Worm (Caenorhabditis elegans): ENCODE data around the gene F13H8.6.

Gene F13H8.6

ce11 chrII:6252707-6253106 is 34.1 kb downstream of the F13H8.6 start (continued):
- TF ChIP-seq ccch-3 (GFP tag; optimal IDR thresholded peaks at IDR 0.05) (no peak), atf-7 (tag; optimal IDR thresholded peaks at IDR 0.05) (no peak), nhr-90 (tag; optimal IDR thresholded peaks at IDR 0.05) (no peak), lin-40 (tag; optimal IDR thresholded peaks at IDR 0.05) (no peak), tbp1 (GFP tag; optimal IDR thresholded peaks at IDR 0.05) (no peak), let-526 (GFP tag; IDR thresholded peaks at IDR 0.05) (no peak), F10E7.11 (tag; optimal IDR thresholded peaks at IDR 0.05) (no peak), rec-8 (tag; optimal IDR thresholded peaks at IDR 0.05) (no peak), F52B5.7 (tag; optimal IDR thresholded peaks at IDR 0.05) (no peak), T26A5.8 (tag; optimal IDR thresholded peaks at IDR 0.05) (no peak), egrh-3 (GFP tag; IDR thresholded peaks at IDR 0.05) (no peak), ceh-27 (GFP tag; optimal IDR thresholded peaks at IDR 0.05) (no peak), mel-28 (tag; optimal IDR thresholded peaks at IDR 0.05; ENCODE audit: borderline replicate concordance) (no peak), sdz-38 (tag; optimal IDR thresholded peaks at IDR 0.05) (no peak), nhr-120 (GFP tag; IDR thresholded peaks at IDR 0.05) (no peak), attf-5 (GFP tag; optimal IDR thresholded peaks at IDR 0.05) (no peak), hrde-1 (tag; optimal IDR thresholded peaks at IDR 0.05; ENCODE audit: borderline replicate concordance) (peak; percentile 87), F37B4.10 (GFP tag; IDR thresholded peaks at IDR 0.05) (no peak), Y79H2A.3 (GFP tag; conservative IDR thresholded peaks at IDR 0.05) (peak; percentile 60; the same call in 1 of the 2 replicates), efl-1 (GFP tag; optimal IDR thresholded peaks at IDR 0.05) (no peak), akir-1 (GFP tag; optimal IDR thresholded peaks at IDR 0.05) (no peak), Y53G8AR.9 (GFP tag; conservative IDR thresholded peaks at IDR 0.05) (peak; percentile 82), zfh-2 (GFP tag; conservative IDR thresholded peaks at IDR 0.05) (no peak), ekl-4 (GFP tag; IDR thresholded peaks at IDR 0.05) (peak; percentile 73), Y67H2A.10 (GFP tag; conservative IDR thresholded peaks at IDR 0.05) (no peak), lsy-27 (tag; optimal IDR thresholded peaks at IDR 0.05; ENCODE audit: borderline replicate concordance, insufficient read depth) (no peak), unc-130 (GFP tag; optimal IDR thresholded peaks at IDR 0.05) (no peak), B0336.3 (GFP tag; IDR thresholded peaks at IDR 0.05) (peak; percentile 55; the same call in 1 of the 2 replicates), B0035.1 (tag; optimal IDR thresholded peaks at IDR 0.05) (no peak), hmg-20 (GFP tag; IDR thresholded peaks at IDR 0.05) (no peak), fkh-3 (tag; optimal IDR thresholded peaks at IDR 0.05) (no peak), unc-62 (GFP tag; optimal IDR thresholded peaks at IDR 0.05) (no peak), gei-17 (GFP tag; optimal IDR thresholded peaks at IDR 0.05) (no peak), lin-35 (GFP tag; optimal IDR thresholded peaks at IDR 0.05) (no peak), ceh-79 (tag; optimal IDR thresholded peaks at IDR 0.05) (peak; percentile 44), K11D2.4 (GFP tag; IDR thresholded peaks at IDR 0.05) (no peak), chd-7 (tag; optimal IDR thresholded peaks at IDR 0.05) (peak; percentile 59), T07F8.4 (tag; optimal IDR thresholded peaks at IDR 0.05) (no peak), xnd-1 (tag; optimal IDR thresholded peaks at IDR 0.05) (peak; percentile 39), ztf-3 (GFP tag; optimal IDR thresholded peaks at IDR 0.05) (no peak), mes-4 (tag; optimal IDR thresholded peaks at IDR 0.05) (no peak), sptf-2 (GFP tag; optimal IDR thresholded peaks at IDR 0.05) (no peak), dpl-1 (GFP tag; optimal IDR thresholded peaks at IDR 0.05) (no peak), dpff-1 (tag; optimal IDR thresholded peaks at IDR 0.05) (no peak), lin-54 (GFP tag; optimal IDR thresholded peaks at IDR 0.05) (peak; percentile 44), aptf-3 (GFP tag; IDR thresholded peaks at IDR 0.05) (0 out of 2 replicates have a peak, but pooled peaks have one; percentile 18), madf-6 (GFP tag; IDR thresholded peaks at IDR 0.05) (peak; percentile 67)
